Worm (Caenorhabditis elegans) whole organism, young adult: ENCODE data around the gene msi-1.

Source experiments
- B0035.1 ChIP-seq: sonication (generic microtip); optimal IDR thresholded peaks from 2 replicates; lab custom pipeline; 2016; ENCODE audit warnings: missing genetic modification characterization, mild to moderate bottlenecking, missing compliant biosample characterization, missing genotype, missing genetic modification reagents
- F22D6.2 ChIP-seq: sonication (generic microtip); optimal IDR thresholded peaks from 2 replicates; lab custom pipeline; 2016; ENCODE audit warnings: mild to moderate bottlenecking, missing genetic modification characterization, missing compliant biosample characterization
- F23B12.7 ChIP-seq: sonication (generic microtip); optimal IDR thresholded peaks from 2 replicates; lab custom pipeline; 2017; ENCODE audit warnings: missing genetic modification characterization, mild to moderate bottlenecking, missing compliant biosample characterization, antibody characterized with exemption, moderate library complexity; ENCODE audit not compliant: insufficient read depth
- F55B11.4 ChIP-seq: sonication (generic microtip); optimal IDR thresholded peaks from 2 replicates; lab custom pipeline; 2016; ENCODE audit warnings: missing compliant biosample characterization, missing genetic modification characterization, borderline replicate concordance; ENCODE audit not compliant: insufficient read depth
- K11D2.4 ChIP-seq: fragments of 200-800 bp; sonication (Bioruptor generic); IDR thresholded peaks from 2 replicates; pipeline ENCODE4 v1.3.6; 2022; ENCODE audit warnings: missing genetic modification reagents, missing genetic modification characterization, missing compliant biosample characterization
- Y67H2A.10 ChIP-seq: fragments of 200-800 bp; sonication (Bioruptor generic); conservative IDR thresholded peaks from 2 replicates; pipeline ENCODE4 v1.3.6; 2022; ENCODE audit warnings: missing genetic modification reagents, missing genetic modification characterization, missing compliant biosample characterization
- attf-3 ChIP-seq: fragments of 200-800 bp; sonication (Bioruptor generic); conservative IDR thresholded peaks from 2 replicates; pipeline ENCODE4 v1.3.6; 2022; ENCODE audit warnings: missing genetic modification reagents, missing genetic modification characterization, missing compliant biosample characterization
- bed-2 ChIP-seq: fragments of 200-800 bp; sonication (Bioruptor generic); IDR thresholded peaks from 2 replicates; pipeline ENCODE4 v1.3.6; 2022; ENCODE audit warnings: missing genetic modification reagents, missing genetic modification characterization, missing compliant biosample characterization
- ccch-3 ChIP-seq: fragments of 200-800 bp; sonication (Bioruptor generic); optimal IDR thresholded peaks from 2 replicates; lab custom pipeline; 2018; ENCODE audit warnings: mild to moderate bottlenecking, missing genetic modification characterization, missing compliant biosample characterization
- cebp-1 ChIP-seq, 2 experiments: fragments of 200-800 bp in 1 of 2; sonication (Bioruptor generic) in 1 of 2; sonication (generic microtip) in 1 of 2; IDR thresholded peaks in 1 of 2; optimal IDR thresholded peaks in 1 of 2; 2 replicates each; pipeline versions ENCODE4 v1.3.6 to Lab custom; 2017 to 2022; ENCODE audit warnings: missing compliant biosample characterization in 2 of 2, missing genetic modification characterization in 2 of 2, mild to moderate bottlenecking in 1 of 2, missing genetic modification reagents in 1 of 2, moderate library complexity in 1 of 2
- cebp-2 ChIP-seq: fragments of 200-800 bp; sonication (Bioruptor generic); IDR thresholded peaks from 2 replicates; pipeline ENCODE4 v1.3.6; 2022; ENCODE audit warnings: missing genetic modification characterization, missing compliant biosample characterization
- ceh-100 ChIP-seq: fragments of 200-800 bp; sonication (Bioruptor generic); IDR thresholded peaks from 2 replicates; pipeline ENCODE4 v1.3.6; 2022; ENCODE audit warnings: missing genetic modification reagents, missing genetic modification characterization, missing compliant biosample characterization
- ceh-79 ChIP-seq: sonication (generic microtip); optimal IDR thresholded peaks from 2 replicates; lab custom pipeline; 2017; ENCODE audit warnings: mild to moderate bottlenecking, missing genetic modification characterization, missing compliant biosample characterization
- die-1 ChIP-seq: sonication (generic microtip); optimal IDR thresholded peaks from 2 replicates; lab custom pipeline; 2016; ENCODE audit warnings: missing genotype, mild to moderate bottlenecking, missing genetic modification characterization, missing compliant biosample characterization
- egl-18 ChIP-seq: fragments of 200-800 bp; sonication (Bioruptor generic); IDR thresholded peaks from 2 replicates; pipeline ENCODE4 v1.3.6; 2022; ENCODE audit warnings: missing genetic modification reagents, missing genetic modification characterization, missing compliant biosample characterization
- ets-4 ChIP-seq: fragments of 200-800 bp; sonication (Bioruptor generic); optimal IDR thresholded peaks from 2 replicates; lab custom pipeline; 2018; ENCODE audit warnings: mild to moderate bottlenecking, missing genetic modification characterization, missing compliant biosample characterization
- hlh-12 ChIP-seq: sonication (generic microtip); optimal IDR thresholded peaks from 2 replicates; lab custom pipeline; 2016; ENCODE audit warnings: missing genetic modification characterization, missing compliant biosample characterization
- hlh-26 ChIP-seq: fragments of 200-800 bp; sonication (Bioruptor generic); conservative IDR thresholded peaks from 2 replicates; pipeline ENCODE4 v1.3.6; 2022; ENCODE audit warnings: missing genetic modification reagents, missing genetic modification characterization, missing compliant biosample characterization
- hmg-20 ChIP-seq: fragments of 200-800 bp; sonication (Bioruptor generic); IDR thresholded peaks from 2 replicates; pipeline ENCODE4 v1.3.6; 2022; ENCODE audit warnings: missing genetic modification reagents, missing genetic modification characterization, missing compliant biosample characterization
- hsf-1 ChIP-seq: fragments of 200-800 bp; sonication (Bioruptor generic); IDR thresholded peaks from 2 replicates; pipeline ENCODE4 v1.3.6; 2022; ENCODE audit warnings: missing genetic modification reagents, missing genetic modification characterization, missing compliant biosample characterization
- let-607 ChIP-seq, 2 experiments: fragments of 200-800 bp in 1 of 2; sonication (Bioruptor generic) in 1 of 2; sonication (generic microtip) in 1 of 2; optimal IDR thresholded peaks; 2 replicates each; lab custom pipeline; 2016 to 2018; ENCODE audit warnings: mild to moderate bottlenecking in 2 of 2, missing compliant biosample characterization in 2 of 2, missing genetic modification characterization in 2 of 2, moderate library complexity in 2 of 2, missing genotype in 1 of 2
- lin-26 ChIP-seq: fragments of 200-800 bp; sonication (Bioruptor generic); IDR thresholded peaks from 2 replicates; pipeline ENCODE4 v1.3.6; 2022; ENCODE audit warnings: missing genetic modification reagents, missing genetic modification characterization, missing compliant biosample characterization
- lsy-27 ChIP-seq: sonication (generic microtip); optimal IDR thresholded peaks from 2 replicates; lab custom pipeline; 2017; ENCODE audit warnings: missing genetic modification characterization, mild to moderate bottlenecking, missing compliant biosample characterization, antibody characterized with exemption, missing genotype, borderline replicate concordance; ENCODE audit not compliant: insufficient read depth
- mcd-1 ChIP-seq: fragments of 200-800 bp; sonication (Bioruptor generic); IDR thresholded peaks from 2 replicates; pipeline ENCODE4 v1.3.6; 2022; ENCODE audit warnings: missing genetic modification reagents, missing genetic modification characterization, missing compliant biosample characterization
- mes-4 ChIP-seq: sonication (generic microtip); optimal IDR thresholded peaks from 2 replicates; lab custom pipeline; 2016; ENCODE audit warnings: missing genotype, missing genetic modification characterization, missing compliant biosample characterization
- nfyb-1 ChIP-seq: fragments of 200-800 bp; sonication (Bioruptor generic); IDR thresholded peaks from 2 replicates; pipeline ENCODE4 v1.3.6; 2022; ENCODE audit warnings: missing genetic modification reagents, missing genetic modification characterization, missing compliant biosample characterization
- nhr-120 ChIP-seq: fragments of 200-800 bp; sonication (Bioruptor generic); IDR thresholded peaks from 2 replicates; pipeline ENCODE4 v1.3.6; 2022; ENCODE audit warnings: missing genetic modification characterization, missing compliant biosample characterization
- nhr-179 ChIP-seq: sonication (generic microtip); optimal IDR thresholded peaks from 2 replicates; lab custom pipeline; 2016; ENCODE audit warnings: mild to moderate bottlenecking, missing genetic modification characterization, missing compliant biosample characterization
- nhr-27 ChIP-seq: fragments of 200-800 bp; sonication (Bioruptor generic); optimal IDR thresholded peaks from 2 replicates; lab custom pipeline; 2018; ENCODE audit warnings: mild to moderate bottlenecking, missing genetic modification characterization, moderate library complexity, missing compliant biosample characterization
- nhr-80 ChIP-seq: sonication (generic microtip); optimal IDR thresholded peaks from 2 replicates; lab custom pipeline; 2016; ENCODE audit warnings: missing genetic modification characterization, missing compliant biosample characterization
- pbrm-1 ChIP-seq: fragments of 200-800 bp; sonication (Bioruptor generic); IDR thresholded peaks from 2 replicates; pipeline ENCODE4 v1.3.6; 2022; ENCODE audit warnings: missing genetic modification reagents, missing genetic modification characterization, missing compliant biosample characterization
- tbx-9 ChIP-seq: sonication (generic microtip); optimal IDR thresholded peaks from 2 replicates; lab custom pipeline; 2016; ENCODE audit warnings: borderline replicate concordance, missing genetic modification characterization, inconsistent platforms, missing compliant biosample characterization
- zim-3 ChIP-seq: sonication (generic microtip); optimal IDR thresholded peaks from 2 replicates; lab custom pipeline; 2017; ENCODE audit warnings: mild to moderate bottlenecking, missing genetic modification characterization, moderate library complexity, missing compliant biosample characterization
- ztf-18 ChIP-seq: sonication (generic microtip); optimal IDR thresholded peaks from 2 replicates; lab custom pipeline; 2016; ENCODE audit warnings: missing genotype, mild to moderate bottlenecking, missing genetic modification characterization, missing compliant biosample characterization
- ztf-26 ChIP-seq: sonication (generic microtip); optimal IDR thresholded peaks from 2 replicates; lab custom pipeline; 2017; ENCODE audit warnings: missing genetic modification characterization, missing compliant biosample characterization

msi-1 gene

ce11 chrIII:3975008-3975407 is 1.2 kb downstream of the msi-1 start:
- TF ChIP-seq pbrm-1 (GFP tag; lab: Robert Waterston, UW), result no peak
- no peak for TF ChIP-seq lsy-27 (tag; lab: Kevin White, UChicago)
- TF ChIP-seq mcd-1 (GFP tag; lab: Robert Waterston, UW), result no peak
- no peak for TF ChIP-seq ceh-79 (tag; lab: Kevin White, UChicago)
- TF ChIP-seq ztf-26 (tag; lab: Kevin White, UChicago), result no peak

ce11 chrIII:3974503-3974902 is 1.7 kb downstream of the msi-1 start:
- TF ChIP-seq nfyb-1 (GFP tag; lab: Robert Waterston, UW), result peak; percentile 63; the same call in 1 of the 2 replicates
- no peak for TF ChIP-seq nhr-27 (tag; lab: Kevin White, UChicago)

DNA sequence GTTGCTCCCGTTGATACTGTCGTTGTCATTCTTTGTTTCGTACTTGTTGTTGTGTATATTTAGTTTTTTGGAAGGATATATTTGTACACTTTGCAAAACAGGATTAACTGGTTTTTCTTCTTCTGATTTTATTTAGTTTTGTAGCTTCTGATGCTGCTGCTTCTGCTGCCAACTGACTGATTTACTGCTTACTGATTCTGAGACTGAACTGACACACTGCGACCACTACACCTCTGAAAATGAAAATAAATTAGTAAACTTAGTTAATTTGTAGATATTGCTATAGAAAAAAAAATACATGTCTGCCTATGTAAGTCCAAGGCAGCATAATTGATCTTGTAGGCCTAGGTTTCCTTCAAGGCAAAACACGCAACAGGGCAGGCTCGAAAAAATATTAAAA is 3.5 kb downstream of the msi-1 start, which contains the start of gene R10E9.4:
Gene R10E9.4, minus strand, starts transcription at position 101 of the 400 bp plus-strand sequence.
- TF ChIP-seq zim-3 (tag; lab: Kevin White, UChicago) (no peak), attf-3 (GFP tag; lab: Robert Waterston, UW) (no peak), cebp-2 (GFP tag; lab: Robert Waterston, UW) (no peak), die-1 (tag; lab: Kevin White, UChicago) (no peak), bed-2 (no peak), F22D6.2 (tag; lab: Kevin White, UChicago) (no peak), egl-18 (GFP tag; lab: Robert Waterston, UW) (no peak), F55B11.4 (tag; lab: Kevin White, UChicago) (no peak), mes-4 (no peak)
- TF ChIP-seq, all 124 proteins: peak for 0

DNA sequence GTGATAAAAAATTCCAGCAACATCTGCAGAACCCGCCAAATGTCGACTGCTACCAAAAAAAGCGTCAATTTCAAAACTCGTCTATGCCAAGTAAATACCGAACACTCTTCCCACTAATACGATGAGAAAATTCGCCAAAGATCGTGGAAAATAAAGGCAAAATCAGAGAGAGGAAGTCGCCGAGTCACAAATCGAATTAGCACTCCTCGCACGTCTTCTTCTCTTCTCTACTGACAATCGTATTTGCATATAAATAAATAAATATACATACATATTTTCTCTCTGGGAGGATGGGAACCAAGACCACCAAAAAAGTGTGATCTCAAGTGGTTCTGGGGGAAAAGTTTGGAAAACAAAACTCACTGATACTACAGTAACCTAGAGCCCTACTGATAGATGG is 5.8 kb downstream of the msi-1 start:
- no peak for TF ChIP-seq ccch-3 (GFP tag; lab: Kevin White, UChicago)
- no peak for TF ChIP-seq ztf-18 (tag; lab: Kevin White, UChicago)
- no peak for TF ChIP-seq F23B12.7
- TF ChIP-seq nhr-120 (GFP tag; lab: Robert Waterston, UW), result no peak
- no peak for TF ChIP-seq hsf-1 (GFP tag; lab: Robert Waterston, UW)
- TF ChIP-seq ets-4 (GFP tag; lab: Kevin White, UChicago), result no peak
- no peak for TF ChIP-seq lin-26
- no peak for TF ChIP-seq cebp-1 (GFP tag; IDR thresholded peaks at IDR 0.05; lab: Robert Waterston, UW)
- TF ChIP-seq cebp-1 (tag; optimal IDR thresholded peaks at IDR 0.05; lab: Kevin White, UChicago), result no peak
- no peak for TF ChIP-seq hmg-20 (GFP tag; lab: Robert Waterston, UW)
- TF ChIP-seq let-607 (tag; optimal IDR thresholded peaks at IDR 0.05; lab: Kevin White, UChicago), result no peak
- no peak for TF ChIP-seq pbrm-1 (GFP tag; lab: Robert Waterston, UW)
- no peak for TF ChIP-seq mcd-1 (GFP tag; lab: Robert Waterston, UW)
- TF ChIP-seq hlh-26, result no peak
- TF ChIP-seq nhr-179, result no peak
- no peak for TF ChIP-seq B0035.1 (tag; lab: Kevin White, UChicago)

ce11 chrIII:3969133-3969532 is 7.1 kb downstream of the msi-1 start:
- TF ChIP-seq K11D2.4 (GFP tag; lab: Robert Waterston, UW) (no peak), hlh-12 (tag; lab: Kevin White, UChicago) (no peak), nhr-80 (tag; lab: Kevin White, UChicago) (no peak), tbx-9 (tag; lab: Kevin White, UChicago) (no peak), ceh-100 (GFP tag; lab: Robert Waterston, UW) (no peak), Y67H2A.10 (GFP tag; lab: Robert Waterston, UW) (no peak)
